Fruit fly (Drosophila melanogaster) whole organism, wandering third instar larva: Measurements from ENCODE around the gene RpL27.

Experiments
- br ChIP-seq: fragments of 200-800 bp; sonication (Bioruptor generic); optimal IDR thresholded peaks from 2 replicates; lab custom pipeline; 2016; ENCODE audit warnings: missing biosample characterization, missing genetic modification characterization
- sv ChIP-seq: fragments of 200-800 bp; sonication (Bioruptor generic); optimal IDR thresholded peaks from 3 replicates; lab custom pipeline; 2016; ENCODE audit warnings: missing biosample characterization, missing genetic modification characterization

dm6 chr3R:25638381-25638780, 46.5 kb downstream of the RpL27 start:
- TF ChIP-seq sv (GFP tag; lab: Kevin White, UChicago) (no peak), br (GFP tag; lab: Kevin White, UChicago) (no peak)
